Fruit fly (Drosophila melanogaster) whole organism, wandering third instar larva: ENCODE data around the gene CG12692.

ENCODE experiments used
- Dfd ChIP-seq: fragments of >200 bp; optimal IDR thresholded peaks from 2 replicates; lab custom pipeline; 2017; ENCODE audit warnings: missing biosample characterization, missing genetic modification characterization
- Jra ChIP-seq: sonication (Bioruptor generic); optimal IDR thresholded peaks from 2 replicates; lab custom pipeline; 2016; ENCODE audit warnings: missing biosample characterization, missing genetic modification characterization
- OdsH ChIP-seq: fragments of 200-800 bp; sonication (Bioruptor generic); optimal IDR thresholded peaks from 2 replicates; lab custom pipeline; 2016; ENCODE audit warnings: missing biosample characterization, mild to moderate bottlenecking, missing genetic modification characterization
- Sp1 ChIP-seq: fragments of 200-800 bp; sonication (Bioruptor generic); optimal IDR thresholded peaks from 3 replicates; lab custom pipeline; 2019; ENCODE audit warnings: missing biosample characterization, mild to moderate bottlenecking, missing genetic modification characterization, moderate library complexity
- br ChIP-seq: fragments of 200-800 bp; sonication (Bioruptor generic); optimal IDR thresholded peaks from 2 replicates; lab custom pipeline; 2016; ENCODE audit warnings: missing biosample characterization, missing genetic modification characterization
- dl ChIP-seq, 2 experiments: fragments of 175-275, 200-275 bp in 1 of 2; fragments of 200-275 bp in 1 of 2; sonication (Bioruptor generic); optimal IDR thresholded peaks; lab custom pipeline; 2018; ENCODE audit warnings: mild to moderate bottlenecking in 2 of 2, missing biosample characterization in 2 of 2, missing genetic modification characterization in 2 of 2, moderate library complexity in 2 of 2; ENCODE audit not compliant: partially characterized antibody in 2 of 2, insufficient read depth in 1 of 2
- dsf ChIP-seq: sonication (Bioruptor generic); optimal IDR thresholded peaks from 2 replicates; lab custom pipeline; 2016; ENCODE audit warnings: missing biosample characterization, missing genetic modification characterization, borderline replicate concordance
- fru ChIP-seq: fragments of 200-800 bp; sonication (Bioruptor generic); optimal IDR thresholded peaks from 3 replicates; lab custom pipeline; 2016; ENCODE audit warnings: missing biosample characterization, mild to moderate bottlenecking, missing genetic modification characterization
- h ChIP-seq: fragments of 200-800 bp; sonication (Bioruptor generic); optimal IDR thresholded peaks from 3 replicates; lab custom pipeline; 2016; ENCODE audit warnings: missing biosample characterization, mild to moderate bottlenecking, missing genetic modification characterization
- lola ChIP-seq: fragments of >200 bp; optimal IDR thresholded peaks from 2 replicates; lab custom pipeline; 2017; ENCODE audit warnings: missing biosample characterization, missing genetic modification characterization
- psq ChIP-seq: fragments of 200-800 bp; sonication (Bioruptor generic); optimal IDR thresholded peaks from 3 replicates; lab custom pipeline; 2017; ENCODE audit warnings: missing biosample characterization, mild to moderate bottlenecking, missing genetic modification characterization, moderate library complexity
- sv ChIP-seq: fragments of 200-800 bp; sonication (Bioruptor generic); optimal IDR thresholded peaks from 3 replicates; lab custom pipeline; 2016; ENCODE audit warnings: missing biosample characterization, missing genetic modification characterization

DNA sequence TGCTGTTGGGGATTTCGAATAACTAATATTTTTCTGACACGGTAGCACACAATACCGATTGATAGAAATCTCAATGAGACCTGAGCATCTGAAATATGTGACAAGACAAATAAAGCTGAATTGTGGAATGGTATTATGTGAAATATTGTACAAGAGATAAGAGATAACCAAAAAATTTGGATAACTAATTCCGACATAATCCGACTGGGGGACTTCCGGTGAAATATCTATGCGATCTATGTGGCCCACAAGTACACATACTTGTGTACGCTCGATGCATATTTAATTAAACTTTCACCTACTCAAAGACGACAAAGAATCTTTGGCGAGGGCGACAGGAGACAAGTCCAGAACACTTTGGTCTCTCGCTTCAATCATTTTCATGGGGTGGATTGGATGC lies 49.5 kb downstream of the CG12692 start, which contains the start of gene CG15576:
- no peak for TF ChIP-seq lola
- no peak for TF ChIP-seq h (GFP tag; lab: Kevin White, UChicago)
- TF ChIP-seq dsf (GFP tag; lab: Kevin White, UChicago): no peak
- TF ChIP-seq Jra (GFP tag; lab: Kevin White, UChicago): no peak
- no peak for TF ChIP-seq Sp1
- no peak for TF ChIP-seq fru
- TF ChIP-seq OdsH (GFP tag; lab: Kevin White, UChicago): no peak
- TF ChIP-seq dl (GFP tag; optimal IDR thresholded peaks at IDR 0.05; lab: Kevin White, UChicago; ENCODE audit: insufficient read depth in 1 of 2, partially characterized antibody in 2 of 2): no peak
- no peak for TF ChIP-seq Dfd
- no peak for TF ChIP-seq psq (GFP tag; lab: Kevin White, UChicago)
- TF ChIP-seq br (GFP tag; lab: Kevin White, UChicago): no peak
- TF ChIP-seq sv: no peak
